Fruit fly (Drosophila melanogaster): ENCODE data around the gene Nazo.

The Nazo gene

dm6 chr3R:8264302-8265080 is 23.2 kb upstream of the Nazo start, which contains the start of the genes RPA1 and Mcm2 (continued):
- TF ChIP-seq topi (GFP tag; optimal IDR thresholded peaks at IDR 0.05) (peak; percentile 67), fd85E (GFP tag; optimal IDR thresholded peaks at IDR 0.05) (no peak), CG9139 (GFP tag; optimal IDR thresholded peaks at IDR 0.05) (peak; percentile 7), Sox14 (GFP tag; optimal IDR thresholded peaks at IDR 0.05) (peak; percentile 66), net (GFP tag; optimal IDR thresholded peaks at IDR 0.05) (peak; percentile 74), Smox (GFP tag; optimal IDR thresholded peaks at IDR 0.05) (peak; percentile 80), CG6792 (GFP tag; optimal IDR thresholded peaks at IDR 0.05) (peak; percentile 70), Gug (GFP tag; IDR thresholded peaks at IDR 0.05) (peak; percentile 67), ss (GFP tag; optimal IDR thresholded peaks at IDR 0.05) (no peak), dsx (GFP tag; optimal IDR thresholded peaks at IDR 0.05; ENCODE audit: poor library complexity, severe bottlenecking) (peak; percentile 63), cyc (GFP tag; optimal IDR thresholded peaks at IDR 0.05) (peak; percentile 79), CG3919 (GFP tag; optimal IDR thresholded peaks at IDR 0.05) (peak; percentile 83), CG15336 (GFP tag; IDR thresholded peaks at IDR 0.05) (peak; percentile 76), Ets96B (tag; optimal IDR thresholded peaks at IDR 0.05) (peak; percentile 75), Hr38 (GFP tag; optimal IDR thresholded peaks at IDR 0.05) (no peak), Blimp-1 (GFP tag; optimal IDR thresholded peaks at IDR 0.05) (peak; percentile 56), Hr4 (GFP tag; optimal IDR thresholded peaks at IDR 0.05) (no peak), CG11902 (GFP tag; optimal IDR thresholded peaks at IDR 0.05) (peak; percentile 73), CG3032 (tag; optimal IDR thresholded peaks at IDR 0.05) (peak; percentile 84), CG6808 (GFP tag; optimal IDR thresholded peaks at IDR 0.05) (peak; percentile 67), eg (GFP tag; IDR thresholded peaks at IDR 0.05) (peak; percentile 80), CG8632 (GFP tag; optimal IDR thresholded peaks at IDR 0.05) (peak; percentile 67), Met (GFP tag; optimal IDR thresholded peaks at IDR 0.05) (peak; percentile 75), Eip75B (GFP tag; optimal IDR thresholded peaks at IDR 0.05) (peak; percentile 74), fd59A (GFP tag; optimal IDR thresholded peaks at IDR 0.05) (peak; percentile 57), CG4318 (GFP tag; optimal IDR thresholded peaks at IDR 0.05) (no peak), CG10669 (GFP tag; optimal IDR thresholded peaks at IDR 0.05) (peak; percentile 70), svp (GFP tag) (peak; percentile 94), dac (GFP tag; optimal IDR thresholded peaks at IDR 0.05) (no peak), Hr39 (GFP tag; optimal IDR thresholded peaks at IDR 0.05) (peak; percentile 79), spab (GFP tag; optimal IDR thresholded peaks at IDR 0.05) (peak; percentile 61), CG7368 (GFP tag; optimal IDR thresholded peaks at IDR 0.05) (peak; percentile 56), OdsH (GFP tag; optimal IDR thresholded peaks at IDR 0.05) (peak; percentile 86), fkh (GFP tag; optimal IDR thresholded peaks at IDR 0.05) (peak; percentile 87), Lpt (GFP tag; optimal IDR thresholded peaks at IDR 0.05) (peak; percentile 75)

DNA sequence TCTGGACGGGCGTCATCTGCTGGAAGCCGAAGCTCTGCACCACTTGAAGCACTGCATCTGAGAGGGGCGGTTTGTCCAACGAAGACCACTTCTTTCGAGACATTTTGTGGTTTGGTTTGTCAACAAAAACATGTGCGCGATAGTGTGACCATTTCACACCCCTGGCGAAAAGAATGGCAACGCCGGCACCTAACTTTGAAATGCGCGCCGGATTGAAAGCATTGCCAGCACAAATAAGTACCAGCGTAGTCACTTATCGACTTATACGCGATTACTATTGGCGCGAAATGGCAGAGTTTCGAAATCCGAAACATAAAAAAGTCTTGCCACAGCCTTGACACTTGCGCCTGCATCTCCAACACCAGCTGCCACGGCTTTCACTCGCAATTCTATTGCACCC is 17.9 kb upstream of the Nazo start, which contains the start of gene CG9630:
TSS of gene CG9630 (minus strand) at position 157 of the 400 bp plus-strand sequence.
- TF ChIP-seq fkh (GFP tag; optimal IDR thresholded peaks at IDR 0.05) (peak; percentile 94), CG8319 (GFP tag; optimal IDR thresholded peaks at IDR 0.05) (no peak)

DNA sequence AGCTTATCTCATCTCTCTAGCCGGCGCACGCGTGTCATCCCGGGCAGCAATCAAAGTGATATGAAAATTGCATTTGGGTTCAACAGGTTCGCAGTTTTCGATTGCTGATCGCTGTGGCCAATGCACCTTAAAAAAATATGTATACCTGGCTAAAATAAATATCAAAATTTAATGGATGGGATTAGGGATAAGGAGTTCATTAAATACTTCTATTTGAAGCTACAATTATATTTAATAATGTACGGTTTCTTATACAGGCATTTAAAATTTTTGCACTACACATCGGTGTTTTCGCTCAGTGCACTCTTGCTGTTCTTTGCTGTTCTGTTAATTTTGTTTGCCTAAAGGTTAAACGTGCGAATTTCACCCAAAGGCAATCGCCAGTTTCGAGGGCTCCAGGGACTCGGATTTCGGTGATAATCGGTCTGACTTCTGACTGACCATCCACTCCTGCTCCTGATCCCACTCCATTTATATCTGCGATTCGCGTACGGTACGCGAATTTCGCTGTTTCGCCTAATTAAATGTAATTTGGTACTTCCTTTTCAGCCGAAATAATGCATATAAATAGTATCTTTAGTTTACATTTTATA is 15.0 kb upstream of the Nazo start:
- TF ChIP-seq CG8319 (GFP tag; optimal IDR thresholded peaks at IDR 0.05) (no peak), CG3919 (GFP tag; optimal IDR thresholded peaks at IDR 0.05) (no peak), Sox102F (GFP tag; optimal IDR thresholded peaks at IDR 0.05) (peak; percentile 75), CG8119 (GFP tag; IDR thresholded peaks at IDR 0.05) (no peak), eg (GFP tag; IDR thresholded peaks at IDR 0.05) (no peak), CG6163 (GFP tag; IDR thresholded peaks at IDR 0.05) (no peak), CG10631 (GFP tag; optimal IDR thresholded peaks at IDR 0.05) (no peak), Ets21C (GFP tag; optimal IDR thresholded peaks at IDR 0.05) (peak; percentile 62), fkh (GFP tag; optimal IDR thresholded peaks at IDR 0.05) (no peak), Hr4 (GFP tag; optimal IDR thresholded peaks at IDR 0.05) (no peak), CG11762 (GFP tag; optimal IDR thresholded peaks at IDR 0.05; ENCODE audit: insufficient read depth) (no peak), CG6854 (GFP tag; optimal IDR thresholded peaks at IDR 0.05) (no peak), CG11902 (GFP tag; optimal IDR thresholded peaks at IDR 0.05) (no peak), Met (GFP tag; optimal IDR thresholded peaks at IDR 0.05) (peak; percentile 68), vri (GFP tag; optimal IDR thresholded peaks at IDR 0.05) (no peak), achi (GFP tag; optimal IDR thresholded peaks at IDR 0.05) (no peak), CG6808 (GFP tag; optimal IDR thresholded peaks at IDR 0.05) (no peak), CG6792 (GFP tag; optimal IDR thresholded peaks at IDR 0.05) (peak; percentile 31), Hr39 (GFP tag; optimal IDR thresholded peaks at IDR 0.05) (peak; percentile 69), Blimp-1 (GFP tag; optimal IDR thresholded peaks at IDR 0.05) (no peak), Eip78C (GFP tag) (no peak), Ets96B (tag; optimal IDR thresholded peaks at IDR 0.05) (no peak)
